Worm (Caenorhabditis elegans) whole organism, L4/young adult: ENCODE data around the gene arx-3.

Experiments
- W03F9.2 ChIP-seq: fragments of 150-350 bp; optimal IDR thresholded peaks from 2 replicates; lab custom pipeline; 2014; ENCODE audit warnings: missing biosample characterization, missing genetic modification characterization
- dao-5 ChIP-seq: sonication (generic microtip); optimal IDR thresholded peaks from 2 replicates; lab custom pipeline; 2016; ENCODE audit warnings: missing genotype, missing genetic modification characterization, moderate library complexity, missing compliant biosample characterization
- him-1 ChIP-seq: sonication (generic microtip); optimal IDR thresholded peaks from 2 replicates; lab custom pipeline; 2016; ENCODE audit warnings: missing genotype, missing genetic modification reagents, missing genetic modification characterization, missing compliant biosample characterization

- no peak for TF ChIP-seq him-1 (tag; lab: Kevin White, UChicago)
- TF ChIP-seq W03F9.2 (tag; lab: Kevin White, UChicago) = no peak
- TF ChIP-seq dao-5 (tag; lab: Kevin White, UChicago) = no peak
Measured at ce11 chrIII:12033259-12033658, 25.0 kb downstream of the arx-3 start.
